Fruit fly (Drosophila melanogaster): ENCODE measurements around the gene CG7655.

The CG7655 gene

DNA sequence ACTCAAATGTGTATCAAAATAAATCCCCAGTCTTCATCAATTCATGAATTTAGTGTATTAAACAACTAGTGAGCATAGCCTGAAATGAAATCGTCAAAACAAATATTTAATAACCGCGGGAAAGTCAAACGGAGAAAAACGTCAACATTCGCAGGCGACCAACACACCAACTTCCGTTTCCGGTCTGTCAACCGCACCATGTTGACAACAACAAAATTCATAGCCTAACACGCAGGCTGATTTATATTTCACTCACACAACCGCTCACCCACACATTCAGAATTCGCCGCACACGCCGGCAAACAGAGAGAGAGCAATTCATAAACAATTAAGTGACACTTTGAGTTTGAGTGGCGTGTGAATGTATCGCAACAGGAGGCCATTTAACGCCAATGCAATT, 27.4 kb upstream of the CG7655 start (continued):
- TF ChIP-seq unpg (GFP tag; optimal IDR thresholded peaks at IDR 0.05) = peak; percentile 57
- TF ChIP-seq luna (GFP tag; optimal IDR thresholded peaks at IDR 0.05) = no peak
- TF ChIP-seq Dek (tag; optimal IDR thresholded peaks at IDR 0.05) = no peak
- TF ChIP-seq CG4424 (GFP tag; optimal IDR thresholded peaks at IDR 0.05) = no peak
- TF ChIP-seq CG8281 (tag; optimal IDR thresholded peaks at IDR 0.05) = no peak
- TF ChIP-seq run (tag; optimal IDR thresholded peaks at IDR 0.05) = no peak
- TF ChIP-seq CTCF (GFP tag; optimal IDR thresholded peaks at IDR 0.05) = no peak
- TF ChIP-seq Max (GFP tag; optimal IDR thresholded peaks at IDR 0.05) = no peak
- peak; percentile 56 for TF ChIP-seq CG1603 (tag; optimal IDR thresholded peaks at IDR 0.05)
- no peak for TF ChIP-seq CG3838 (GFP tag; optimal IDR thresholded peaks at IDR 0.05)
- TF ChIP-seq rib (GFP tag; IDR thresholded peaks at IDR 0.05) = no peak
- TF ChIP-seq CG15073 (GFP tag; optimal IDR thresholded peaks at IDR 0.05) = no peak
- TF ChIP-seq p53 (GFP tag; optimal IDR thresholded peaks at IDR 0.05) = no peak
- no peak for TF ChIP-seq Awh (GFP tag; IDR thresholded peaks at IDR 0.05)
- no peak for TF ChIP-seq CG34224 (GFP tag; IDR thresholded peaks at IDR 0.05; ENCODE audit: partially characterized antibody)
- no peak for TF ChIP-seq jumu (GFP tag; optimal IDR thresholded peaks at IDR 0.05)
- no peak for TF ChIP-seq CG4328 (GFP tag; optimal IDR thresholded peaks at IDR 0.05)
- no peak for TF ChIP-seq wdn (GFP tag; IDR thresholded peaks at IDR 0.05)
- TF ChIP-seq MTF-1 (GFP tag; optimal IDR thresholded peaks at IDR 0.05; ENCODE audit: borderline replicate concordance) = peak; percentile 53
- no peak for TF ChIP-seq B-H1 (GFP tag; IDR thresholded peaks at IDR 0.05)
- no peak for TF ChIP-seq gce (GFP tag; IDR thresholded peaks at IDR 0.05)
- TF ChIP-seq CG7357 (GFP tag; IDR thresholded peaks at IDR 0.05) = no peak
- TF ChIP-seq ind (GFP tag; optimal IDR thresholded peaks at IDR 0.05) = no peak
- no peak for TF ChIP-seq CG12659 (GFP tag; optimal IDR thresholded peaks at IDR 0.05)
- TF ChIP-seq cwo (GFP tag; optimal IDR thresholded peaks at IDR 0.05) = no peak
- no peak for TF ChIP-seq Sox102F (GFP tag; optimal IDR thresholded peaks at IDR 0.05)
- TF ChIP-seq E2f1 (GFP tag; IDR thresholded peaks at IDR 0.05) = no peak
- TF ChIP-seq nerfin-2 (GFP tag; IDR thresholded peaks at IDR 0.05; ENCODE audit: partially characterized antibody) = no peak
- no peak for TF ChIP-seq chif (GFP tag; optimal IDR thresholded peaks at IDR 0.05)
- TF ChIP-seq CG8478 (optimal IDR thresholded peaks at IDR 0.05) = no peak
- no peak for TF ChIP-seq CG11398 (GFP tag; optimal IDR thresholded peaks at IDR 0.05)
- no peak for TF ChIP-seq E2f2 (GFP tag; IDR thresholded peaks at IDR 0.05)
- peak; percentile 17 for TF ChIP-seq CG6813 (GFP tag; optimal IDR thresholded peaks at IDR 0.05)
- TF ChIP-seq CG12155 (GFP tag; optimal IDR thresholded peaks at IDR 0.05) = no peak
- peak; percentile 21 for TF ChIP-seq CG12744 (GFP tag; optimal IDR thresholded peaks at IDR 0.05)
- TF ChIP-seq Deaf1 (tag; optimal IDR thresholded peaks at IDR 0.05) = no peak
- TF ChIP-seq Asciz (GFP tag; optimal IDR thresholded peaks at IDR 0.05) = peak; percentile 38
- no peak for TF ChIP-seq CG6654 (GFP tag; optimal IDR thresholded peaks at IDR 0.05)
- peak; percentile 50 for TF ChIP-seq phol (tag; optimal IDR thresholded peaks at IDR 0.05)
- no peak for TF ChIP-seq tup (GFP tag; optimal IDR thresholded peaks at IDR 0.05)
- TF ChIP-seq hkb (optimal IDR thresholded peaks at IDR 0.05) = no peak
- TF ChIP-seq hkb (GFP tag; IDR thresholded peaks at IDR 0.05) = peak; percentile 38
- TF ChIP-seq Lpt (GFP tag; optimal IDR thresholded peaks at IDR 0.05) = no peak
- TF ChIP-seq CG30403 (GFP tag; optimal IDR thresholded peaks at IDR 0.05) = no peak
- TF ChIP-seq pita (GFP tag; optimal IDR thresholded peaks at IDR 0.05) = no peak
- TF ChIP-seq trem (tag; optimal IDR thresholded peaks at IDR 0.05) = no peak
- TF ChIP-seq sna (GFP tag; IDR thresholded peaks at IDR 0.05; ENCODE audit: partially characterized antibody) = no peak
- TF ChIP-seq CG15601 (tag; optimal IDR thresholded peaks at IDR 0.05) = no peak
- no peak for TF ChIP-seq Ssrp (tag; optimal IDR thresholded peaks at IDR 0.05)
- peak; percentile 9 for TF ChIP-seq gem (tag; optimal IDR thresholded peaks at IDR 0.05)
- no peak for TF ChIP-seq zfh1 (GFP tag; IDR thresholded peaks at IDR 0.05)
- TF ChIP-seq NfI (GFP tag; optimal IDR thresholded peaks at IDR 0.05) = peak; percentile 56
- 0 out of 2 replicates have a peak, but pooled peaks have one; percentile 18 for TF ChIP-seq sob (GFP tag; IDR thresholded peaks at IDR 0.05)
